Worm (Caenorhabditis elegans) whole organism, L4/young adult: Measurements from ENCODE around the gene Y71H2B.4.
"Not testable (repeated sequence)": the region's sequence is repeated elsewhere in the genome, so short reads cannot be mapped to it uniquely, and the experiment has no call there.

Experiments used
- W03F9.2 ChIP-seq: fragments of 150-350 bp; optimal IDR thresholded peaks from 2 replicates; lab custom pipeline; 2014; ENCODE audit warnings: missing biosample characterization, missing genetic modification characterization
- him-1 ChIP-seq: sonication (generic microtip); optimal IDR thresholded peaks from 2 replicates; lab custom pipeline; 2016; ENCODE audit warnings: missing genotype, missing genetic modification reagents, missing genetic modification characterization, missing compliant biosample characterization

DNA sequence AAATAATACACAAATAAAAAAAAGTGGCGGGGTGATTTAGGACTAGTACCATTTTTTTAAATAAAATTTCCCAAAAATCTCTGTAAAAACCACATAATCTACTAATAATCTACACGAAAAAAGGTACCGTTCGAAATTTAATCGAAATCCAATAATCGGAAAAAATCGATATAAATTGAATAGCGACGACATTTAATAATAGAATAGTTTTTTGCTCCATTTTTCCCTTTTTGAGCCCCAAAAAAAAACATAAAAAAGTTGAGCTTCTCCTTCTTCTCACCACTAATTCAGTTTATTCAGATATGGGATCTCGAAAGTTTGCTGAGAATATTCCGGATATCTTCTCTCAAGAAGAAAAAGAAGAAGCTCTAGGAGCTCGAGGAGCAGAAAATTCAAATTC, 11.0 kb upstream of the Y71H2B.4 start, which contains the start of gene Y71H2B.5:
- not testable (repeated sequence) for TF ChIP-seq him-1, W03F9.2 (tag; lab: Kevin White, UChicago)
